Worm (Caenorhabditis elegans) whole organism, early embryonic: Measurements from ENCODE around the gene snu-23.

Experiments used
- B0310.2 ChIP-seq: sonication (generic microtip); optimal IDR thresholded peaks from 2 replicates; lab custom pipeline; 2016; ENCODE audit warnings: mild to moderate bottlenecking, missing genetic modification characterization, missing compliant biosample characterization
- F13C5.2 ChIP-seq: sonication (generic microtip); optimal IDR thresholded peaks from 2 replicates; lab custom pipeline; 2017; ENCODE audit warnings: mild to moderate bottlenecking, missing genetic modification characterization, inconsistent platforms, missing compliant biosample characterization
- aly-1 ChIP-seq: sonication (generic microtip); optimal IDR thresholded peaks from 2 replicates; lab custom pipeline; 2016; ENCODE audit warnings: missing genetic modification characterization, missing compliant biosample characterization
- ama-1 ChIP-seq: fragments of 150-350 bp; optimal IDR thresholded peaks from 2 replicates; lab custom pipeline; 2014
- ceh-13 ChIP-seq: fragments of 200-800 bp; sonication (Bioruptor generic); optimal IDR thresholded peaks from 2 replicates; lab custom pipeline; 2018; ENCODE audit warnings: mild to moderate bottlenecking, missing genetic modification characterization, missing compliant biosample characterization
- ceh-36 ChIP-seq: sonication (generic microtip); optimal IDR thresholded peaks from 2 replicates; lab custom pipeline; 2016; ENCODE audit warnings: missing genetic modification characterization, inconsistent platforms, missing compliant biosample characterization
- ets-7 ChIP-seq: sonication (generic microtip); optimal IDR thresholded peaks from 2 replicates; lab custom pipeline; 2016; ENCODE audit warnings: missing genotype, missing genetic modification characterization, missing compliant biosample characterization
- flt-1 ChIP-seq: fragments of 200-800 bp; sonication (Bioruptor generic); IDR thresholded peaks from 2 replicates; pipeline ENCODE4 v1.3.6; 2022; ENCODE audit warnings: missing genetic modification characterization, missing compliant biosample characterization
- hmbx-1 ChIP-seq: sonication (generic microtip); optimal IDR thresholded peaks from 2 replicates; lab custom pipeline; 2016; ENCODE audit warnings: mild to moderate bottlenecking, missing genetic modification characterization, missing compliant biosample characterization
- hmg-4 ChIP-seq: fragments of 200-800 bp; sonication (Bioruptor generic); optimal IDR thresholded peaks from 2 replicates; lab custom pipeline; 2018; ENCODE audit warnings: mild to moderate bottlenecking, missing genetic modification characterization, missing compliant biosample characterization
- hnd-1 ChIP-seq: sonication (generic microtip); optimal IDR thresholded peaks from 2 replicates; lab custom pipeline; 2016; ENCODE audit warnings: missing genetic modification characterization, missing compliant biosample characterization
- pes-1 ChIP-seq: fragments of 200-800 bp; sonication (Bioruptor generic); IDR thresholded peaks from 2 replicates; pipeline ENCODE4 v1.3.6; 2022; ENCODE audit warnings: missing genetic modification reagents, missing genetic modification characterization, missing compliant biosample characterization
- scrt-1 ChIP-seq: fragments of 200-800 bp; sonication (Bioruptor generic); IDR thresholded peaks from 2 replicates; pipeline ENCODE4 v1.3.6; 2022; ENCODE audit warnings: missing genetic modification characterization, missing compliant biosample characterization
- sea-1 ChIP-seq: fragments of 200-800 bp; sonication (Bioruptor generic); conservative IDR thresholded peaks from 2 replicates; pipeline ENCODE4 v1.3.6; 2022; ENCODE audit warnings: missing genetic modification characterization, missing compliant biosample characterization
- tbx-11 ChIP-seq: fragments of 200-800 bp; sonication (Bioruptor generic); IDR thresholded peaks from 2 replicates; pipeline ENCODE4 v1.3.6; 2022; ENCODE audit warnings: missing genetic modification characterization, missing compliant biosample characterization
- tbx-37 ChIP-seq: fragments of 200-800 bp; sonication (Bioruptor generic); conservative IDR thresholded peaks from 2 replicates; pipeline ENCODE4 v1.3.6; 2022; ENCODE audit warnings: missing genetic modification reagents, missing genetic modification characterization, missing compliant biosample characterization
- tra-4 ChIP-seq: sonication (generic microtip); optimal IDR thresholded peaks from 2 replicates; lab custom pipeline; 2017; ENCODE audit warnings: missing genetic modification characterization, missing compliant biosample characterization

The snu-23 gene

DNA sequence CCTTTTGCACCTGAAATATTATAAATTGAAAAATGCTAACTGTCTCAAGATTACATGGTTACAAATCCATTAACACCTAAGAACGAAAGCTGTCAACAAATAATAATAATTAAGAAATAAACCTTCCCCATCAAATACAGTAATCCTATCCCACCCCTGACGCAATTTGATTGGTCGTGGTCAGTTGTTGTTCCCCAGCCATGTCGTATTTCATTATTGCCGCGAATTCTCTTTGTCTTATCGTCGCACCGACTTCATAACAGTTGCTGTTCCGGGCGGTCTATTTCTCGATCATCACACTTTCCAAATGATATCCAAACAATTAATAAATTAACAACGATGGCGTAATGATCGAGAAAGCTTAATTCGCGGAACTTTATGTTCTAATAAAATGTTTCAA is 8.6 kb upstream of the snu-23 start:
- TF ChIP-seq tra-4 (no peak), ceh-36 (tag; lab: Kevin White, UChicago) (no peak), aly-1 (no peak), flt-1 (GFP tag; lab: Robert Waterston, UW) (no peak), sea-1 (no peak), ceh-13 (GFP tag; lab: Kevin White, UChicago) (no peak), hmg-4 (no peak), ama-1 (lab: Kevin White, UChicago) (no peak), pes-1 (GFP tag; lab: Robert Waterston, UW) (no peak)

DNA sequence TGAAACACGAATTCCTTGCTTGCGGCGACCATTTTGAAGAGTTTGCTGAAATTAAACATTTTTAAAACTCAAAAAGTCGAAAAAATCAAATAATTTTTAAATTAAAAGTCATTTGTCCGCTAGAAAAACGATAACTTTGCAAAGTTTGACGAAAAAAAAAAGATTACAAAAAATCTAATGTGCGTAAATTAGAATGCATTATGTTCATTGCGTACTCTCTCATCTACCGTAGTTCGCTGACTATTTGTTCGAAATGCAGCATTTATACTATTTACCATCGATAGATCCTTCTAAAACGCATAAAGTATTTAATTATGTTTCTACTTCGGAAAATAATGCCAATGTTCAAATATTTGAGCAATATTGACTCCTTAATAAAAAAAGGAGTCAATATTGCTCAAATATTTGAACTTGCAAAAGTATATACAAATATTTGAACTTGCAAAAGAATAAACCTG is 6.1 kb upstream of the snu-23 start, which contains the start of gene bath-15:
TSS of gene bath-15 (minus strand) at position 51 of the 458 bp plus-strand sequence.
- TF ChIP-seq hmbx-1 (tag; lab: Kevin White, UChicago) (no peak), tra-4 (no peak), tbx-11 (GFP tag; lab: Robert Waterston, UW) (no peak), tbx-37 (no peak), F13C5.2 (tag; lab: Kevin White, UChicago) (no peak), pes-1 (GFP tag; lab: Robert Waterston, UW) (no peak), ceh-36 (tag; lab: Kevin White, UChicago) (no peak), ets-7 (no peak), hmg-4 (no peak), sea-1 (no peak), hnd-1 (tag; lab: Kevin White, UChicago) (no peak), flt-1 (GFP tag; lab: Robert Waterston, UW) (no peak), aly-1 (no peak), B0310.2 (no peak)

DNA sequence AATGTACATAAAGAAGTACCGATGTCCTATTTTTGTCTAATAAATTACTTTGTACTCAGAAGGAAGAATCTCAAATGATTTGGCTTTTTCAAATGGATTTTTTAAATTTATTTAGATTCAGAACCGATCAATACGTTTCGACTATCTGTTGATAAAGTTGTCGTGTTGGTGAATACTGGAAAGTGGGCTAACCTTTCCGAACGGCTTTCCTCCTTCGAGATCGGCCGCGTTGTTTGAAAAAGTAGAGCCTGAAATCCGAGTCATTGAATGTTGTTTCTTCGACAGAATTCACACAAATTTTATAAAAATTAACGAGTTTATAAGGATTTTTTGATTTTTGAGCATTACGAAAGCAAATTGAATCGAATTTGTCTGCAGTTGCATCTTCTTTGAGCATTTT is 3.9 kb upstream of the snu-23 start:
- TF ChIP-seq pes-1 (GFP tag; lab: Robert Waterston, UW) (no peak), sea-1 (no peak), ets-7 (no peak), tbx-37 (no peak), flt-1 (GFP tag; lab: Robert Waterston, UW) (no peak)

DNA sequence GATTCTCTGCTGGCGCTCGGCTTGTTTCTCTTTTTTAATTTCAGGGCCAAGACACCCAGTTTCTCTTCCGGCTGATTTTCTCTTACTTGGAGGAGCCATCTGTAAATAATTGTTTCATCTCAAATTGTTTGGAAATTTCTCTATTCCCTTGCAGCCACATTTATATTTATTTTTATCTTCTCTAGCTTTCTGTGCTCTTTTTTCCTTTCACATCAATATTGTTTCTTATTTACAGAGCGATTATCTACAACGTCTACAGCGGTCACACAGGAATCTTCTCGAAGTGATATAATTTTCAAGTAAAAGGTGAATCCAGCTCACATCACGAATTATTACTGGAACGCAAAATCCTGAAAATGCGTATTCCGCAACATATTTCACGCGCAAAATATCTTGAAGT is 3.0 kb upstream of the snu-23 start, which contains the start of the genes ZK686.6 and ZK686.1:
TSS of gene ZK686.6 (minus strand) at position 101 of the 400 bp plus-strand sequence.
TSS of gene ZK686.1 (plus strand) at position 234 of the 400 bp plus-strand sequence.
- TF ChIP-seq B0310.2 (no peak), sea-1 (no peak), tbx-11 (GFP tag; lab: Robert Waterston, UW) (no peak), F13C5.2 (tag; lab: Kevin White, UChicago) (no peak), ceh-36 (tag; lab: Kevin White, UChicago) (no peak), tra-4 (no peak), hnd-1 (tag; lab: Kevin White, UChicago) (no peak), ama-1 (lab: Kevin White, UChicago) (no peak), scrt-1 (GFP tag; lab: Robert Waterston, UW) (no peak)

DNA sequence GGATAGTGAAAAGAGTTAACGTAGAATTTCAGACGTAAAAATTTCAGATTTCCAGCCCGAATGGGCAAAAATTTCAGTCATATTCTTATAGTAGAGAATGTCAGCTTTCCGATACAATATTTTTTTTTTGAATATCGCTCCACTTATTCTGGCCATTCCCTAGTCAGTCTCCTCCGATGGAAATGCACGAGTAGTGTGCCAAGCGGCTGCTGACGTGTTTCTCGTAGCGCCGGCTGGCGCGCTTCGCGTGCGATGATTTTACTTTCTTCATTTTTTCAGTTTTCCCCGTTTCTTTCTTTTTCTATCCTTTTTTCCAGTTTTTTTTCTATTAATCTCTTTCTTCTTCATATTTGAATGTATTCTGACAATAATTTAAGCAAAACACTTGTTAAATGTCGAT is 1.1 kb upstream of the snu-23 start:
- TF ChIP-seq flt-1 (GFP tag; lab: Robert Waterston, UW) (0 out of 2 replicates have a peak, but pooled peaks have one; percentile 15), pes-1 (GFP tag; lab: Robert Waterston, UW) (0 out of 2 replicates have a peak, but pooled peaks have one; percentile 24)

DNA sequence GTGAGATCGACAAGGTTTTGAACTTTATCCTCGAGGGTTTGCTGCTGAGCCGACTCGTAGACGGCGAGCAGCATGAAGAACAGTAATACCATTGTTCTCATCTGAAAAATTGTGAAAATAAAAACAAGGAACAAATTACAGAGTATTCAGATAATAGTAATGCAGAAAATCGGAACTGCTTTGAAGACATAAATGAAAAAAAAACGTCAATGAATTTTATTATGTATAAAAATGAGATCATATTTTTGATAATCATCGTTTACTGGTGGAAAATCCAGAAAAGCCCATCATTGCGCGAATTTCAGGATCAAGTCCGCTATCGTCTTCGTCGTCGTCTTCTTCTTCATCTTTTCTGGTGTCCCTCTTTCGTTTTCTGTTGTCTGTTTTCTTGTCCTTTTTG is 957 bp downstream of the snu-23 start, which contains the start of gene ZK686.3:
TSS of gene ZK686.3 (minus strand) at position 101 of the 400 bp plus-strand sequence.
- TF ChIP-seq scrt-1 (GFP tag; lab: Robert Waterston, UW) (no peak), tbx-37 (no peak), aly-1 (no peak), sea-1 (no peak), ceh-36 (tag; lab: Kevin White, UChicago) (no peak), hmbx-1 (tag; lab: Kevin White, UChicago) (no peak)

DNA sequence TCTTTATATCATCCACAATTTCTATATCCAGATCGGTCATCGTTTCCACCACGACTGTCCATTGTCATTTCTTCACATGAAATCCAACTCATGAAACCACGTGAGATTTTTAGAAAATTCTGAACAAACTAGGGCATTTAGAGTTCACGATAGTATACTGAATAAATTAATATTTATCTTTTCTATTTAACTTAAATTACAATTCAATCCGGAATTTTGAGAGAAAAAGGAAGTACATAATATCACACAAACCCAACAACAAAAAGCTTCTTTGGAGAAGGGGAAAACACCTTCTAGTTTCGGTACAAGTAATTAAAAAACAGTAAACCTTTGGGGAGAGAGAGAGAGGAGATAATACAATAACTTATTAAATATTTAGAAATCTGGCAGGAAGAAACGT is 2.5 kb downstream of the snu-23 start, which contains the start of gene ZK686.5:
TSS of gene ZK686.5 (minus strand) at position 101 of the 400 bp plus-strand sequence.
- TF ChIP-seq pes-1 (GFP tag; lab: Robert Waterston, UW) (no peak), F13C5.2 (tag; lab: Kevin White, UChicago) (no peak), ama-1 (lab: Kevin White, UChicago) (no peak), tbx-37 (no peak), ceh-13 (GFP tag; lab: Kevin White, UChicago) (no peak), ets-7 (no peak), tbx-11 (GFP tag; lab: Robert Waterston, UW) (no peak), B0310.2 (no peak), flt-1 (GFP tag; lab: Robert Waterston, UW) (no peak), hnd-1 (tag; lab: Kevin White, UChicago) (no peak), scrt-1 (GFP tag; lab: Robert Waterston, UW) (no peak), sea-1 (no peak), hmbx-1 (tag; lab: Kevin White, UChicago) (no peak), hmg-4 (no peak)

DNA sequence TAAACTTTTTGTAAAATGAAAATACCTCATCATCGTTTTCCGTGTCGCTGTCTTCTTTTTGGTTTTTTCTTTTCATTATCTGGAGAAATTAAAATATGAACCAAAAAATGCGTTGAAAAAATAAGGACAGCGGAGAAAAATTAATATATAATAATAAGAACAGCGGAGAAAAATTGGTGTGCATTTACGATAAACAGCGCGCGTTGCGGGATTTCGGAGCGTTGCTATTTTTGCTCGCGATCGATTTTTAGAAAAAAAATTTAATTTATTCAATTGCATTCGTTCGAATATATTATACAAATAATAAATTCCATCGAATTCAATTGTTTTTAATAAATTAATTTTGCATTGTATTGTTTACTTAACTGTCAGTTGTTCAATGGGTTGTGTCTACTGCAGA is 3.9 kb downstream of the snu-23 start, which contains the start of gene ZK686.2:
TSS of gene ZK686.2 (minus strand) at position 79 of the 400 bp plus-strand sequence.
- TF ChIP-seq ets-7 (no peak), hnd-1 (tag; lab: Kevin White, UChicago) (no peak), hmbx-1 (tag; lab: Kevin White, UChicago) (no peak), pes-1 (GFP tag; lab: Robert Waterston, UW) (no peak), B0310.2 (no peak), tbx-11 (GFP tag; lab: Robert Waterston, UW) (no peak), F13C5.2 (tag; lab: Kevin White, UChicago) (no peak), tra-4 (no peak), ceh-13 (GFP tag; lab: Kevin White, UChicago) (no peak)
